Fruit fly (Drosophila melanogaster) whole organism, adult: ENCODE data around the gene RpL36.

Experiments used
- CG12768 ChIP-seq: fragments of 200-800 bp; sonication (Bioruptor generic); optimal IDR thresholded peaks from 2 replicates; lab custom pipeline; 2017; ENCODE audit warnings: missing biosample characterization, missing genetic modification characterization, mild to moderate bottlenecking, moderate library complexity, missing genetic modification reagents
- CG1620 ChIP-seq: fragments of 200-800 bp; sonication (Bioruptor generic); optimal IDR thresholded peaks from 2 replicates; lab custom pipeline; 2016; ENCODE audit warnings: missing biosample characterization, missing genetic modification characterization
- CG33017 ChIP-seq: fragments of 200-800 bp; sonication (Bioruptor generic); optimal IDR thresholded peaks from 2 replicates; lab custom pipeline; 2018; ENCODE audit warnings: missing biosample characterization, mild to moderate bottlenecking, missing genetic modification characterization, moderate library complexity
- CG7045 ChIP-seq: fragments of 200-800 bp; sonication (Bioruptor generic); optimal IDR thresholded peaks from 2 replicates; lab custom pipeline; 2017; ENCODE audit warnings: missing biosample characterization, mild to moderate bottlenecking, missing genetic modification characterization
- Clk ChIP-seq: fragments of 200-800 bp; sonication (Bioruptor generic); optimal IDR thresholded peaks from 2 replicates; lab custom pipeline; 2017; ENCODE audit warnings: missing biosample characterization, missing genetic modification characterization
- Crg-1 ChIP-seq: fragments of 200-800 bp; sonication (Bioruptor generic); optimal IDR thresholded peaks from 2 replicates; lab custom pipeline; 2016; ENCODE audit warnings: missing biosample characterization, missing genetic modification characterization
- bab1 ChIP-seq: fragments of 200-800 bp; sonication (Bioruptor generic); optimal IDR thresholded peaks from 3 replicates; lab custom pipeline; 2019; ENCODE audit warnings: missing biosample characterization, mild to moderate bottlenecking, missing genetic modification characterization, moderate library complexity
- cnc ChIP-seq, 2 experiments: fragments of >200 bp; optimal IDR thresholded peaks; 2 replicates each; lab custom pipeline; 2017
- kay ChIP-seq: fragments of 200-800 bp; sonication (Bioruptor generic); peaks from one replicate; lab custom pipeline; 2016; ENCODE audit warnings: missing biosample characterization, missing genetic modification characterization, borderline replicate concordance
- ovo ChIP-seq: fragments of 200-800 bp; sonication (Bioruptor generic); optimal IDR thresholded peaks from 2 replicates; lab custom pipeline; 2016; ENCODE audit warnings: missing biosample characterization, missing genetic modification characterization
- pad ChIP-seq: fragments of 200-800 bp; sonication (Bioruptor generic); optimal IDR thresholded peaks from 3 replicates; lab custom pipeline; 2017; ENCODE audit warnings: missing biosample characterization, missing genetic modification characterization, mild to moderate bottlenecking, moderate library complexity, missing genetic modification reagents
- toe ChIP-seq: fragments of 200-800 bp; sonication (Bioruptor generic); optimal IDR thresholded peaks from 2 replicates; lab custom pipeline; 2016; ENCODE audit warnings: missing biosample characterization, missing genetic modification characterization

dm6 chrX:623357-623756, 5.9 kb downstream of the RpL36 start, which contains the start of gene CG13369:
- TF ChIP-seq ovo (no peak), cnc (optimal IDR thresholded peaks at IDR 0.05; lab: Kevin White, UChicago) (no peak), Clk (GFP tag; lab: Kevin White, UChicago) (no peak), CG33017 (no peak), Crg-1 (no peak), CG7045 (no peak), pad (GFP tag; lab: Kevin White, UChicago) (no peak), kay (GFP tag; lab: Kevin White, UChicago) (no peak), bab1 (GFP tag; lab: Kevin White, UChicago) (no peak), CG1620 (GFP tag; lab: Kevin White, UChicago) (no peak), CG12768 (no peak), toe (GFP tag; lab: Kevin White, UChicago) (no peak)
